Fruit fly (Drosophila melanogaster) Kc167 (cell line): Measurements from ENCODE around the gene Zw.

Experiments used
- h ChIP-seq: fragments of >200 bp; optimal IDR thresholded peaks from 3 replicates; lab custom pipeline; 2018; ENCODE audit warnings: missing external identifiers
- ttk ChIP-seq: sonication (Bioruptor generic); optimal IDR thresholded peaks from 2 replicates; lab custom pipeline; 2017; ENCODE audit warnings: missing external identifiers

DNA sequence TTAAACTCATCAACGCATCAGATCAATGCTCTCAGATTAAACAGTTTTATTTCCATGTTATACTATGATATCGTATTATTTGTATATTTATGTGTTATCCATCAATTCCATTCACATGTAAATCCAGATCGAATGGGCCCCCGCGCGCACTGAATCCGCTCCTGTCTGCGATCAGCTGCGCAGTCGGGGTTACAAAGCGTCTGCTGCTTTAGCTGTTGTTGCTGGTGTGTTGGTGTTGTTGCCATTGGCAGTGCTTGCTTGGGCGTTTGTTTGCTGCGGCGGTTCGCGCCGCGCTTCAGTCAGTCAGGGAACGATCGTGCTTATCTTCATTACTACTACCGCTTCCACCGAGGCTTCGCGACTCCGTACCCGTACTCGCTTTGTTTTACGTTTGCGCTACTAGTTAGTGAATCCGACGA is at the start of gene Zw:
- TF ChIP-seq h (lab: Kevin White, UChicago) (no peak), ttk (no peak)
